Worm (Caenorhabditis elegans): Measurements from ENCODE around the gene Y71H2AM.1.

Y71H2AM.1 gene

DNA sequence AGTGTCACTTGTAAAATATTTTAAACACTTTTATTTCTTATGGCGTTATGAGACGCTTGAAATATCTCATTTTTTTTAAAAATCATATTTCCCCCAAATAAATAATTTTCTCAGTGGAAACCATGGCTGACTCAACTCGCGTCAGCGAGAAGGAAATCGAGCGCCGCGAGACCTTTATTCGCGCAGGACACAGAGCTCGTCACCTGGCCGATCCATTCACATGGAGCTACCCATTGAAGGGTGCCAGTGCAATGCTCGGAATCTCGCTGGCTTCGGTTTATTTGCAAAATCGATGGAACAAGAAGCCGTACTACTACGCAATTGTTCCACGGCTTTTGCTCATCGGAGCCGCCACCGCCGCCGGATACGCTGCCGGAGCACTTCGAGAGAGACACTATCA, 40.1 kb upstream of the Y71H2AM.1 start, which contains the start of gene nduc-2:
Gene nduc-2 (plus strand): TSS at position 113 of the 400 bp plus-strand sequence.
- no peak for TF ChIP-seq pha-4 (tag; optimal IDR thresholded peaks at IDR 0.05)
- peak; percentile 73 for TF ChIP-seq ama-1 (optimal IDR thresholded peaks at IDR 0.05)

DNA sequence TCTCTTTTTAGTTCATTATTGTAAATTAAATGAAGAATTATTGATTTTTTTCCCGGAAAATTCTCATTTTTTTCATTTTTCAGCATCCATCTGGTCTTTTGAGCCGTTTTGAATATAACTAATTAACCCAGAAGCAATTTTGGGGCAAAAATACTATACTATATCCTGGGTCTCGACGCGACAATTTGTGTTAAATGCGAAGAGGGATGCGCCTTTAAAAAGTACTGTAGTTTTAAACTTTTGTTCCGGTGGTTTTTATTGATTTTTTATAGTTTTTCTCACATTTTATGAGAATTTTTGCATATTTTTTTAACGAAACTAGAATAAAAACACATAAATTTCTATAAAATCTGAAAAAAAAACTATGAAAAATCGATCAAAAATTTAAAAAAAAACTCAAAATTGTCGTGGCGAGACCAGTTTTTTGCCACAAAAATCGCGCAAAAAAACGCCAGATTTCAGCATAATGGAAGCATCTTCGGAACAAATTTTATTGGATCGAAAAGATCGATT, 38.8 kb upstream of the Y71H2AM.1 start, which contains the start of gene tbcc-1:
Gene tbcc-1 (plus strand): TSS at position 463 of the 513 bp plus-strand sequence.
- TF ChIP-seq nhr-23 (tag; optimal IDR thresholded peaks at IDR 0.05) (no peak), nhr-67 (tag; optimal IDR thresholded peaks at IDR 0.05) (no peak), ZK546.5 (tag; optimal IDR thresholded peaks at IDR 0.05) (no peak), ztf-4 (tag; optimal IDR thresholded peaks at IDR 0.05) (no peak), fkh-2 (tag; optimal IDR thresholded peaks at IDR 0.05) (no peak), nhr-28 (tag; optimal IDR thresholded peaks at IDR 0.05) (no peak), aly-2 (tag; optimal IDR thresholded peaks at IDR 0.05) (no peak)

DNA sequence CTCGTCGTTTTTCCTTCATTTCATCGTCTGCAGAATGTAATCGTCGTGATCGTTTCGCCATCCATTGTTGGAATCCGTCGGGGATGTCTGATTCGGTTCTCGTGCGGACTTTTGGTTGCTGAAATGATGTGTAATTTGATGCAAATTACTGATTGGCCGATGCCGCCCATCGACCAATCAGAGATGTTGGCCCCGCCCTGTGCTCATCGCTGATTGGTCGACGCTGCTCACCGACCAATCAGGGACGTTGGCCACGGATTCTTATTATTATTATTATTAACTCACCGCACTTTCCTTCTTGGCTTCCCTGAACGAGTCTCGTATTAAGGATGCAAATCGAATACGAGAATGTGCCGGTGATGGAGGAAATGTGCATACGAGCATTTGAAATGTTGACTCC, 32.8 kb upstream of the Y71H2AM.1 start:
- TF ChIP-seq nfya-1 (tag; optimal IDR thresholded peaks at IDR 0.05; ENCODE audit: insufficient read depth) (peak; percentile 95), tbx-2 (tag; optimal IDR thresholded peaks at IDR 0.05) (no peak)

DNA sequence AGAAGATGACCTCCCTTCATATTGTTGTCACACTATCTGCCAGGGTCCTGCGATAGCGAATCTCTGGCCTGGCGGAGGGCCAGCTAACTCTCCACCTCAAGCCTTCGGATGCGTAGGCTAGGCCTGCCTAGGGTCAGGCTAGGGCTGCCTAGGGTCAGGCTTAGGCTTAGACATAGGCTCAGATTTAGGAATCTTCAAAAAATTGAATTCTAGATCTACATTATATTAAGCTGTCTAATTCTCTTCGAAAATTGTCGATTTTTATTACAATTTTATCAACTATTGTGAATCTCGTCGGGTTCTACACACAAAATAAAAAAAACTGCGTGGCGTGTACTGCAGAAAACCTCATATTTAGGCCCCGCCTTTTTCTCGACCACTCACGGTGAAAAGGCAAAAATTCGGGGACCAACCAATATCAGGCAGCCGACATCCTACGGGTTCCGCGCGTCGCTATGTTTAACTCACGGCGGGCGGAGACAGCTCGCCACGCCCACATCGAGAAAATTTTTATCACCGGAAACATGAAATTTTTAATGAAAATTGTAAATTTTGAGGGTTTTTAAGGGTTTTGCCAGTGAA, 31.3 kb upstream of the Y71H2AM.1 start:
- TF ChIP-seq ceh-16 (tag; optimal IDR thresholded peaks at IDR 0.05) (no peak), ztf-11 (tag; optimal IDR thresholded peaks at IDR 0.05) (no peak), skn-1 (tag; optimal IDR thresholded peaks at IDR 0.05) (no peak), nfya-1 (tag; optimal IDR thresholded peaks at IDR 0.05; ENCODE audit: insufficient read depth) (no peak), ama-1 (optimal IDR thresholded peaks at IDR 0.05) (no peak), mdl-1 (tag; optimal IDR thresholded peaks at IDR 0.05) (no peak), pqm-1 (tag; optimal IDR thresholded peaks at IDR 0.05) (no peak), pha-4 (tag; optimal IDR thresholded peaks at IDR 0.05) (no peak), nhr-237 (tag; optimal IDR thresholded peaks at IDR 0.05) (no peak), daf-12 (tag; optimal IDR thresholded peaks at IDR 0.05) (no peak), mml-1 (tag; optimal IDR thresholded peaks at IDR 0.05) (no peak), R02D3.7 (tag; optimal IDR thresholded peaks at IDR 0.05) (no peak), zag-1 (tag; optimal IDR thresholded peaks at IDR 0.05) (no peak), nhr-28 (tag; optimal IDR thresholded peaks at IDR 0.05) (no peak), snpc-4 (tag; optimal IDR thresholded peaks at IDR 0.05) (no peak), jun-1 (tag; optimal IDR thresholded peaks at IDR 0.05) (no peak), nhr-23 (tag; optimal IDR thresholded peaks at IDR 0.05) (no peak), ceh-28 (tag; optimal IDR thresholded peaks at IDR 0.05) (no peak), sea-2 (GFP tag; optimal IDR thresholded peaks at IDR 0.05) (no peak), nhr-77 (tag; optimal IDR thresholded peaks at IDR 0.05) (no peak)

DNA sequence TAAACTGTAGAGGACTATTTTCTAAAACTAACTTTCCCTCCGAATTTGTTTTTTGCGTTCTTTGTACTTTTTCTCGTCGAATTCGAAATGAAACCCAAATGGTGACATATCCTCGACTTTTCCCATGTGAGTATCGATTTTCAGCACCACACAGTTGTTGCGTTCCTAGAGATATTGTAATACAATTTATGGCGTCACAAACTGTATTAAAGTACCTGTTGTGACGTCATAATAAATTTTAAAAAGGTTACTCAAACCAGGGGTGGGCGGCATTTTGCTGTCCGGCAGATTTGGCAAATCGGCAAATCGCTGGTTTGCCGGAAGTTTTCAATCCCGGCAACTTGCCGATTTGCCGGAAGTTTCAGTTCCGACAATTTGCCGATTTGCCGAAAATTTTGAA, 26.1 kb upstream of the Y71H2AM.1 start:
- TF ChIP-seq fkh-2 (tag; optimal IDR thresholded peaks at IDR 0.05), result no peak
- no peak for TF ChIP-seq zag-1 (tag; optimal IDR thresholded peaks at IDR 0.05)
- TF ChIP-seq nhr-11 (tag; optimal IDR thresholded peaks at IDR 0.05), result no peak
- TF ChIP-seq nhr-43 (tag; optimal IDR thresholded peaks at IDR 0.05; ENCODE audit: poor library complexity, severe bottlenecking), result no peak
- TF ChIP-seq nhr-76 (tag; optimal IDR thresholded peaks at IDR 0.05), result no peak
- no peak for TF ChIP-seq ceh-9 (tag; optimal IDR thresholded peaks at IDR 0.05)
- TF ChIP-seq ceh-82 (tag; optimal IDR thresholded peaks at IDR 0.05), result no peak
- no peak for TF ChIP-seq egl-5 (tag; optimal IDR thresholded peaks at IDR 0.05)
- TF ChIP-seq nfya-1 (tag; optimal IDR thresholded peaks at IDR 0.05; ENCODE audit: insufficient read depth), result no peak
- no peak for TF ChIP-seq nhr-28 (tag; optimal IDR thresholded peaks at IDR 0.05)
- no peak for TF ChIP-seq ceh-16 (tag; optimal IDR thresholded peaks at IDR 0.05)
- no peak for TF ChIP-seq skn-1 (tag; optimal IDR thresholded peaks at IDR 0.05)

Data from whole organism, L3 larva.